Fruit fly (Drosophila melanogaster): ENCODE data around the gene CG33642.

The CG33642 gene

DNA sequence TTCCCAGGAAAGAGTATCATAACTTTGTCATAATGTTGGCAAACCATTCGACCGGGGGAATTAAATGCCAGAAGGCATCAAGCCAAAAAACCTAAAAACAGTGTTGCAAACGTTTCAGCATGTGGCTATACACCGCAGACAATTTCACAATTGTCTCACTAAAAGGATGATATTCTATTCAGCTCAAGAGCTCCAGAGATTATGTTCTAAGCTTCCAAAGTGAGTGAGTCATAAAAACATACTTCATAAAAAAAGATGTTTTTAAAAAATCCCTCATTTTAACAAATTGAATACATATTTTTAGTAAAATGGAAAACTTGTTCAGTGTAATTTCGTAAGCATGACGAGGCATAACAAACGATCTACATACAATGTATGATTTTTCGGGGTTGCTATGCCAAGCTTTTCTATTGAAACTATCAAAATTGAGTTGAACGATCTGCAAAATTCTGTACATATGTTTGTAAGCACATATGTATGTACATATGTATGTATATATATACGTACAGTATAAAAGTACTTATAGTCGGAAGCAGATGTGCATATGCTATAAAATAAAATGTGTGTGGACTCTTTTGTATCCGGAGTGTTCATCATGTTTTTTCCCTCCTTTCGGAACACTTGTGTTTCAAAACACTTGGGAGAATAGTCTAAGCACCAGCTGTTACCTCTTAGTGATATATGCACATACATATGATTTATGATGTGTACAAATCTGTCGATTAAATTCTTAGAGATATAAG is 14.7 kb upstream of the CG33642 start:
- TF ChIP-seq h (optimal IDR thresholded peaks at IDR 0.05) = no peak

DNA sequence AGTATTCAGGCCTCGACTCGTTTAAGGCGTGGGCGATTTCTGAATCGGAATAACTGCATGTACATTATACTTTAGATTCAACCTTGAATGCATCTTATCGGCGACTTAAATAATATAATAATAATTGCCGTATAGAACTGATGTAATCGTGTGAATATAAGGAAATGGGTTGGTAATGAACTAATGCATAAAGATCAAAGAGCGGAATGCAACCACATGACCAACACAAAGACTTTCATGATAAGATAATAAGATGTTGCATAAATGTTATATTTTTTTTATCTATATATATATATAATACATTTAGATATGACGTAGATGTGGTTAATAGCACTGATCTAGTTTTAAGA is 14.1 kb upstream of the CG33642 start:
- TF ChIP-seq Myc (optimal IDR thresholded peaks at IDR 0.05) (no peak), insv (optimal IDR thresholded peaks at IDR 0.05) (no peak), h (optimal IDR thresholded peaks at IDR 0.05) (no peak), ttk (optimal IDR thresholded peaks at IDR 0.05) (no peak)

DNA sequence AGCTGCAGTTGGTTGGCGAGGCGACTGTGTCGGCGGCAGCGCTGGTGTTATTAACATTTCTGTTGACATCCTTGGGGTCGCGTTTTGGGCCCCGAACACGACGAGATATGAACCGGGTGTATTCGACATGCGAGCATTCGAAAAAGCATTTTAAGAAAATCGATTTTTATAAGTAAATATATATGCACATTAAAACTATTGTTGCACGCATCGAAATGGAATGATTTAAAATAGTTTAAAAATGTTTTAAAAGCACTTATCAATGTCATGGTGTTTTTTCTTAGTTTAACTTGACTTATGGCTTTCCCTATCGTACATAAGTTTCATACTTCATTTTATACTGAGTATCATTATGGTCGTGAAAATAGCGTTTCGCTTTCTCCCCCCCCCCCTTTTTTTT is 8.0 kb upstream of the CG33642 start:
- TF ChIP-seq Myc (optimal IDR thresholded peaks at IDR 0.05) (no peak), ttk (optimal IDR thresholded peaks at IDR 0.05) (no peak), psq (optimal IDR thresholded peaks at IDR 0.05) (no peak), insv (optimal IDR thresholded peaks at IDR 0.05) (no peak), h (optimal IDR thresholded peaks at IDR 0.05) (no peak), Sin3A (optimal IDR thresholded peaks at IDR 0.05) (no peak)

DNA sequence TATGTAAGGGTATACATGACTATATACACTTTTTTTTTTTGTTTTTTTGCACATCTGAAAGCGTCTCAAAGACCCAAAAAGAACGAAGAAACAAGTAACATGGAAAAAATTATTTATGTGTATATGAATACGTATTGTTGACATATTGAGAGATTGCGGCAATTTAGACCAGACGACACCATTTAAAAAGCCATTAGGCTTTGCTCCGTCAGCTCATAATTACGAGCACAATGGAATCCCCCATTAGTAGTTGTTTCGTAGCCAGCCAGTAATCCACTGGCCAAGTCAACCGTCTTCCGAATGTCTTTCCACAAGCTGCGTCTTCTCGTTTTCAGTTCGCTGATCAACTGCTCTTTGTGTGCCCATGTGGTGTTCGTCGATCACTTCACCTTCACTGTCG is 2.2 kb upstream of the CG33642 start, which contains the start of gene CG33640:
CG33640 (plus strand) TSS at position 301 of the 400 bp plus-strand sequence.
- TF ChIP-seq Myc (optimal IDR thresholded peaks at IDR 0.05) = no peak

DNA sequence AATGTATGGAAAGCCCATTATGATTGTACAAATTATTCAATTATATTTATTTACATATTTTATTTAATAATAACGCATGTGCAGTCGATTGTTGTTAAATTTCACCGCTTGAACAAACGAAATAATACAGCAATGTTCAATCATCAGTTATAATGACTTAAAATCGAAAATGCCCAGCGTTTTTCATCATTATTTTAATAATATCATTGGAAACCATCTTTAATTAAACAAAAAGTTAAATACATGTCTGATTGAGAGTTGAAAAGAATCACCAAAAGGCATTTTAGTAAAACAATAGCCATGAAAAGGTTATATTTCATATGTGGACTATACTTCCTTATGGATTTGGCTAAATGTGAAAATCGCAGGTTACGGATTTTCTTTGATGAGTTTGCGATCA is 1.0 kb upstream of the CG33642 start, which contains the start of gene CG33641:
CG33641 (plus strand) TSS at position 301 of the 400 bp plus-strand sequence.
- no peak for TF ChIP-seq ttk (optimal IDR thresholded peaks at IDR 0.05)
- TF ChIP-seq Myc (optimal IDR thresholded peaks at IDR 0.05) = no peak
- no peak for TF ChIP-seq h (optimal IDR thresholded peaks at IDR 0.05)
- TF ChIP-seq Sin3A (optimal IDR thresholded peaks at IDR 0.05) = no peak
- TF ChIP-seq insv (optimal IDR thresholded peaks at IDR 0.05) = no peak
- TF ChIP-seq psq (optimal IDR thresholded peaks at IDR 0.05) = no peak

DNA sequence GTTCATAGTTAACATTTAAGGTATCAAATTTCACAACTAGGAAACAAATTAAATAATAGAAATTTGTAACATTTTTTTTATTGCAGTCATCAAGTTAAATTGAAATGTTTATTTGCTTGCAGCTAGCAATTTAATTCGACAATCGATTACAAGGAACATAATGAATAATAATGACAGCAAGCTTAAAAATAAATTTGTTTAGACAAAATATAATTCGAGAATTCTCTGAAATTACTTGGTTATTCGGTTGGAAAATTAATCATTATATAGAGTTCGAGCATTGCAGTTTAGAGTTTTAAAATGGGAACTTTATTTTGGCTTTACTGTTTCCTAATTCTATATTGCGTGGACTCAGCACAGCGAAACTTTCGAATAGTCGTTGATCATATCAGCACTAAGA is 999 bp downstream of the CG33642 start, which contains the start of gene CG33643:
CG33643 (plus strand) TSS at position 301 of the 400 bp plus-strand sequence.
- no peak for TF ChIP-seq ttk (optimal IDR thresholded peaks at IDR 0.05)
- TF ChIP-seq psq (optimal IDR thresholded peaks at IDR 0.05) = no peak
- TF ChIP-seq Myc (optimal IDR thresholded peaks at IDR 0.05) = no peak
- TF ChIP-seq insv (optimal IDR thresholded peaks at IDR 0.05) = no peak
- TF ChIP-seq Sin3A (optimal IDR thresholded peaks at IDR 0.05) = no peak

DNA sequence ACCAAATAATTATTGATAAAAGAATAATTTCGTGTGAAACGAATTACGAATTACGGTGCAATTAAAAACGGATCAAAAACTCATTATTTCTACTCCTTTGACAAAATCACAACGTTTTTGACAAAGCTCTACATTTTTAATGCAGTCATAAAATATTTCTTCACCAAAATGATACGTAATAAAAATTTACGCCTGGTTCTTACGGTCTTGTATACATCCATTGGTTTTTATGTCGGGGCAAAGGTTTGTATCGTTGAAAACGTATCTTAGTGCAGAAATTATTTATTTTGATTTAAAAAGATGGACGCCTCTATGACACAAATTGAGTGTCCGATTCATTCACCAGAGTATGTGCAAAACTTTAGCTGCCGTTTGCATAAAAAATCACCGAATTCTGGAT is 2.0 kb downstream of the CG33642 start, which contains the start of gene CG33644:
CG33644 (plus strand) TSS at position 301 of the 400 bp plus-strand sequence.
- TF ChIP-seq h (optimal IDR thresholded peaks at IDR 0.05) (no peak), Myc (optimal IDR thresholded peaks at IDR 0.05) (no peak), Sin3A (optimal IDR thresholded peaks at IDR 0.05) (no peak)

DNA sequence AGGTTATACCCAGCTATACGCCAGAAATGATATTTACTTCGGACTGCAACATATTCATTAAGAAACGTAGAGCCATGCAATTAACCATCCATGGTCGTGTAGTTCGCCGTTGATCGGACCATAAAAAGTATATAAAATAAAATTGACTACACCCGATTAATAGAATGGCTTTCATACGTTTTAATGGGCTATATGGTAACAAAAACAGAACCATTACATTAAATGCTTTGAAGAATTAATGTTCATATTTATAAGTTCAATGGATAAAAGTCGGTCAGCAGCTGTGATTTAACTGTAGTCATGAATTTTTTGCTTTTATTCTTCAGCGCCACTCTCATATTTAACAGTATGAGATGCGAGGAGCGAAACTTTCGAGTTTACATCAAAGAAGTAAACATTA is 2.7 kb downstream of the CG33642 start, which contains the start of gene CG33645:
CG33645 (plus strand) TSS at position 301 of the 400 bp plus-strand sequence.
- no peak for TF ChIP-seq ttk (optimal IDR thresholded peaks at IDR 0.05)
- TF ChIP-seq h (optimal IDR thresholded peaks at IDR 0.05) = no peak
- TF ChIP-seq Sin3A (optimal IDR thresholded peaks at IDR 0.05) = no peak
- no peak for TF ChIP-seq psq (optimal IDR thresholded peaks at IDR 0.05)
- TF ChIP-seq Myc (optimal IDR thresholded peaks at IDR 0.05) = no peak
- TF ChIP-seq insv (optimal IDR thresholded peaks at IDR 0.05) = no peak

DNA sequence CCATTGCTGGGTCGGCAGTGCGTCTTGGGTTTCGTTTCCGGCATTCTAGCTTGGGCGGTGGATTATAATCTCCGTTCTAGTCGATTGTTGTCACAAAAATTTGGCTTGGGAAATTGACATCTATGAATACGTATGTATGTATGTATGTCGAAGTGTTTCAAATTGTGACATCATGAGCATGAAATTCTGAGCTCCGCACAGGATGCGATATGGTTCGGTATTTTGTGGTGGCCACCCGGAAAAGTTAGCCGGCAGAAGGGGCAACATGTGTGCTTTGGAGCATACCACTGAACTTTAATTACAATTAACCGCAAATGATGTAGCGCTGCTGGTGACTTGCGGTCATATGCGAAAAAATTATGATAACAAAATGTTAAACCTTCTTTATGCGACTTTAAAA is 5.9 kb downstream of the CG33642 start, which contains the start of gene CG15638:
CG15638 (minus strand) TSS at position 101 of the 400 bp plus-strand sequence.
- TF ChIP-seq ttk (optimal IDR thresholded peaks at IDR 0.05) = no peak
- TF ChIP-seq Sin3A (optimal IDR thresholded peaks at IDR 0.05) = no peak
- no peak for TF ChIP-seq insv (optimal IDR thresholded peaks at IDR 0.05)
- no peak for TF ChIP-seq psq (optimal IDR thresholded peaks at IDR 0.05)
- TF ChIP-seq h (optimal IDR thresholded peaks at IDR 0.05) = no peak
- no peak for TF ChIP-seq Myc (optimal IDR thresholded peaks at IDR 0.05)

DNA sequence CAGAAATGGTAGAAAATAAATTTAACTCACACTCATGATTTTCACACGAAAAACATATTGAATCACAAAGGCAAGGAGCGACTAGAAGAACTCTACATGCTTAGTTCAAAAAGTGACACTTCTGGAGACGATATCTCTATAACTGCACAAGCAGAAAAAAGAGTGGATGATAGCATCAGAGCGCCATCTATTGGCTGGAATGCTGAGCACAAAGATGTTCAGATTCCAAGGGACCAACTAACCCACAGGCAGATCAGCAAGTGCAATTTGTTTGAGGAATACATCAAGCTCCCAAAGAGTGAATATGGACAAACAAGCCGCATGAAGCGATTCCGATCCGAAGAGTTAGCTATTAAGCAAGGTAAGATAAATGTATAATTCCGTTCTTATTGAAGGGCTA is 10.9 kb downstream of the CG33642 start, which contains the start of gene CG16852:
CG16852 (plus strand) TSS at position 48 of the 400 bp plus-strand sequence.
- TF ChIP-seq ttk (optimal IDR thresholded peaks at IDR 0.05) (no peak), Myc (optimal IDR thresholded peaks at IDR 0.05) (no peak), insv (optimal IDR thresholded peaks at IDR 0.05) (no peak), h (optimal IDR thresholded peaks at IDR 0.05) (no peak), Sin3A (optimal IDR thresholded peaks at IDR 0.05) (no peak), psq (optimal IDR thresholded peaks at IDR 0.05) (no peak)

DNA sequence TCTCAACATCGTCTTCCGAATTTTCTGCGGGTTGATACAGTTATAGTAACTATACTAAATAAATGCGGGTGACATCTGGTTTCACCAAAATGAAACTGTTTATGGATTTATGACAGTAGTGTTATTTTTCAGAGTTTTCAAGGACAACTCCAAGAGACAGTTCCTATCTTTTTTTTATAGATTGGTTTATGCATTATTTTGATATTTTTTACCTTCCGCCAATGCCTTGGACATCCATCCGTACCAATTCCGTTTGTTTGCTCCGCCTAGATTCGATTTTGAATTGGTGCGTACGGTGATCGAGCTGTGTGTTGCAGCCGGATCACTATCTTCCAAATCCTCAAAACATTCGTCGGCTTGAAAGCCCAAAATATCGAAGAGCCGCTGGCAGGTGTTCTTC is 12.2 kb downstream of the CG33642 start, which contains the start of gene CG16853:
CG16853 (plus strand) TSS at position 301 of the 400 bp plus-strand sequence.
- TF ChIP-seq h (optimal IDR thresholded peaks at IDR 0.05) (no peak), Sin3A (optimal IDR thresholded peaks at IDR 0.05) (no peak), ttk (optimal IDR thresholded peaks at IDR 0.05) (no peak), Myc (optimal IDR thresholded peaks at IDR 0.05) (no peak), insv (optimal IDR thresholded peaks at IDR 0.05) (no peak), psq (optimal IDR thresholded peaks at IDR 0.05) (no peak)

DNA sequence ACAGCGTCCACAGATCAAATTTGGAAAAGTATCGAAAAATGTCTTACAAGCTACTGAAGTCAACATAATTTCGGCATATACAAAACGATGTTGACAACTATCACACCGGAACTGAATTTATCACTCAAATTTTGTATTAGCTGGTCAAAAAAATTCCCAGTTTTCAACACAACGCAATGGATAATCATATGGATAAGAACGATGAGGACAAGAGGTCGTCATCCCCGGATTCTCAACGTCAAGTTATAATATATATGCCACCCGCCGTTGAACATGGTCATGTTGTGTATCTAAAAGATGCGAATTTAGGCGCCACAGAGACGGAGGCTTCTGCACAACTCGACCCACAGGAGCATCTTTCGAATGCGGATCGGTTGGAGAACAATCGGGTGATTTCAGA is 12.7 kb downstream of the CG33642 start, which contains the start of gene CG9263:
CG9263 (minus strand) TSS at position 101 of the 400 bp plus-strand sequence.
- TF ChIP-seq ttk (optimal IDR thresholded peaks at IDR 0.05) (no peak), Sin3A (optimal IDR thresholded peaks at IDR 0.05) (no peak), h (optimal IDR thresholded peaks at IDR 0.05) (no peak)

DNA sequence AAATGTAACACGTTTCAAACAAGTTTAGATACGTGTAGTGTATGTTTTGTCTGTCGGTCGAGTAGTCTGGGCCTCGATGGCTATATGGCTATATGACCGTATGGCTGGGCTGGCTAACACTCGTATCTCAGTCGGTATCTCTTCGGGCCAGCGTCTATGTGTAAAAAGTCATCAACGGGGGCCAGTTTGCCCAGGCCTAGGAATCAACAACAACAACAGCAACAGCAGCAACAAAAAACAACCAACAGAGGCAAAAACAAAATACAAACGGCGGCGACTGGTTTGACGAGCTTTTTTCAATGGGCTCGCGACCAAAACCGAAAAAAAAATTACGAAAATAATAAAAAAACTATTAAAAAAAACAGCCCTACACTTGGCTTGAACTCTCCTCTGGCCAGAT is 15.9 kb downstream of the CG33642 start:
- TF ChIP-seq psq (optimal IDR thresholded peaks at IDR 0.05) (no peak), ttk (optimal IDR thresholded peaks at IDR 0.05) (no peak), Sin3A (optimal IDR thresholded peaks at IDR 0.05) (no peak), insv (optimal IDR thresholded peaks at IDR 0.05) (no peak), Myc (optimal IDR thresholded peaks at IDR 0.05) (no peak), h (optimal IDR thresholded peaks at IDR 0.05) (no peak)
